Fruit fly (Drosophila melanogaster) whole organism, pupa: ENCODE data around the gene h-cup.

ENCODE experiments used
- CG10348 ChIP-seq: fragments of 200-800 bp; sonication (Bioruptor generic); IDR thresholded peaks from 2 replicates; pipeline ENCODE4 v1.3.6; 2022; ENCODE audit warnings: missing biosample characterization, missing genetic modification characterization
- CG12605 ChIP-seq: fragments of 200-800 bp; sonication (Bioruptor generic); IDR thresholded peaks from 2 replicates; pipeline ENCODE4 v1.3.6; 2022; ENCODE audit warnings: missing biosample characterization, missing genetic modification characterization
- CG13204 ChIP-seq: fragments of 200-800 bp; sonication (Bioruptor generic); optimal IDR thresholded peaks from 2 replicates; lab custom pipeline; 2018; ENCODE audit warnings: missing biosample characterization, mild to moderate bottlenecking, missing genetic modification characterization, moderate library complexity
- CG14655 ChIP-seq: fragments of 200-800 bp; sonication (Bioruptor generic); optimal IDR thresholded peaks from 3 replicates; lab custom pipeline; 2017; ENCODE audit warnings: mild to moderate bottlenecking, missing biosample characterization, missing genetic modification reagents, missing genetic modification characterization
- CG15710 ChIP-seq: fragments of 200-800 bp; sonication (Bioruptor generic); optimal IDR thresholded peaks from 2 replicates; lab custom pipeline; 2018; ENCODE audit warnings: missing biosample characterization, mild to moderate bottlenecking, missing genetic modification characterization, moderate library complexity
- CG32121 ChIP-seq: fragments of 200-800 bp; sonication (Bioruptor generic); IDR thresholded peaks from 2 replicates; pipeline ENCODE4 v1.3.6; 2022; ENCODE audit warnings: missing biosample characterization, missing genetic modification characterization
- CG34367 ChIP-seq: fragments of 200-800 bp; sonication (Bioruptor generic); optimal IDR thresholded peaks from 2 replicates; lab custom pipeline; 2018; ENCODE audit warnings: missing biosample characterization, mild to moderate bottlenecking, missing genetic modification characterization
- CG4496 ChIP-seq: fragments of 200-800 bp; sonication (Bioruptor generic); IDR thresholded peaks from 3 replicates; pipeline ENCODE4 v1.3.6; 2022; ENCODE audit warnings: missing biosample characterization, missing genetic modification characterization
- CG8159 ChIP-seq: fragments of 200-800 bp; sonication (Bioruptor generic); optimal IDR thresholded peaks from 3 replicates; lab custom pipeline; 2018; ENCODE audit warnings: missing biosample characterization, mild to moderate bottlenecking, missing genetic modification characterization, moderate library complexity
- CG8301 ChIP-seq: fragments of 200-800 bp; sonication (Bioruptor generic); optimal IDR thresholded peaks from 2 replicates; lab custom pipeline; 2018; ENCODE audit warnings: missing biosample characterization, mild to moderate bottlenecking, missing genetic modification characterization
- CG9948 ChIP-seq: fragments of 200-800 bp; sonication (Bioruptor generic); optimal IDR thresholded peaks from 2 replicates; lab custom pipeline; 2018; ENCODE audit warnings: missing biosample characterization, mild to moderate bottlenecking, missing genetic modification characterization, moderate library complexity
- D1 ChIP-seq: fragments of 200-800 bp; sonication (Bioruptor generic); optimal IDR thresholded peaks from 2 replicates; lab custom pipeline; 2018; ENCODE audit warnings: missing biosample characterization, mild to moderate bottlenecking, missing genetic modification characterization, moderate library complexity
- EcR ChIP-seq: fragments of 200-800 bp; sonication (Bioruptor generic); optimal IDR thresholded peaks from 3 replicates; lab custom pipeline; 2019; ENCODE audit warnings: missing biosample characterization, missing genetic modification characterization, mild to moderate bottlenecking, moderate library complexity, missing genetic modification reagents
- Ets98B ChIP-seq: fragments of 200-800 bp; sonication (Bioruptor generic); IDR thresholded peaks from 2 replicates; pipeline ENCODE4 v1.3.6; 2022; ENCODE audit warnings: missing biosample characterization, missing genetic modification characterization
- Pif1A ChIP-seq: fragments of 200-800 bp; sonication (Bioruptor generic); optimal IDR thresholded peaks from 3 replicates; lab custom pipeline; 2016; ENCODE audit warnings: missing biosample characterization, missing genetic modification characterization
- Pif1B ChIP-seq: fragments of 200-800 bp; sonication (Bioruptor generic); optimal IDR thresholded peaks from 3 replicates; lab custom pipeline; 2016; ENCODE audit warnings: missing biosample characterization, missing genetic modification characterization
- Snoo ChIP-seq: fragments of 200-800 bp; sonication (Bioruptor generic); optimal IDR thresholded peaks from 3 replicates; lab custom pipeline; 2017; ENCODE audit warnings: missing biosample characterization, mild to moderate bottlenecking, missing genetic modification characterization, inconsistent platforms
- fd96Ca ChIP-seq: fragments of 200-800 bp; sonication (Bioruptor generic); IDR thresholded peaks from 3 replicates; pipeline ENCODE4 v1.3.6; 2022; ENCODE audit warnings: missing biosample characterization, missing genetic modification characterization
- gl ChIP-seq: fragments of 200-800 bp; sonication (Bioruptor generic); optimal IDR thresholded peaks from 2 replicates; lab custom pipeline; 2018; ENCODE audit warnings: missing biosample characterization, mild to moderate bottlenecking, missing genetic modification characterization
- rn ChIP-seq: fragments of 200-800 bp; sonication (Bioruptor generic); IDR thresholded peaks from 2 replicates; pipeline ENCODE4 v1.3.6; 2022; ENCODE audit warnings: missing biosample characterization, missing genetic modification characterization

h-cup gene

dm6 chr3R:15340052-15340732 lies 42.6 kb downstream of the h-cup start, which contains the start of gene SerRS-m:
Gene SerRS-m (plus strand): TSS chr3R:15340667.
- no peak for TF ChIP-seq CG32121 (GFP tag; lab: Robert Waterston, UW)
- no peak for TF ChIP-seq EcR
- TF ChIP-seq CG34367 (tag; lab: Kevin White, UChicago), result no peak
- no peak for TF ChIP-seq Pif1B (GFP tag; lab: Kevin White, UChicago)
- no peak for TF ChIP-seq rn
- no peak for TF ChIP-seq CG12605 (GFP tag; lab: Robert Waterston, UW)
- TF ChIP-seq CG8159 (tag; lab: Kevin White, UChicago), result no peak
- no peak for TF ChIP-seq CG14655 (GFP tag; lab: Kevin White, UChicago)
- no peak for TF ChIP-seq CG9948 (tag; lab: Kevin White, UChicago)
- no peak for TF ChIP-seq fd96Ca (GFP tag; lab: Robert Waterston, UW)
- no peak for TF ChIP-seq Ets98B (GFP tag; lab: Robert Waterston, UW)
- no peak for TF ChIP-seq gl (tag; lab: Kevin White, UChicago)
- TF ChIP-seq Snoo (tag; lab: Kevin White, UChicago), result no peak
- no peak for TF ChIP-seq Pif1A (GFP tag; lab: Kevin White, UChicago)
- no peak for TF ChIP-seq CG10348 (GFP tag; lab: Robert Waterston, UW)
- TF ChIP-seq CG4496 (GFP tag; lab: Robert Waterston, UW), result no peak
- TF ChIP-seq CG15710, result no peak
- no peak for TF ChIP-seq CG13204
- TF ChIP-seq CG8301 (tag; lab: Kevin White, UChicago), result no peak
- no peak for TF ChIP-seq D1 (tag; lab: Kevin White, UChicago)

- TF ChIP-seq CG9948 (tag; lab: Kevin White, UChicago), result no peak
- TF ChIP-seq CG13204, result no peak
- TF ChIP-seq, all 21 proteins: peak for 0
Observed at dm6 chr3R:15339111-15339510, 43.6 kb downstream of the h-cup start.

- TF ChIP-seq CG4496 (GFP tag; lab: Robert Waterston, UW), result peak; percentile 11; the same call in 1 of the 3 replicates
- TF ChIP-seq CG34367 (tag; lab: Kevin White, UChicago), result no peak
Observed at dm6 chr3R:15332994-15333393, 49.8 kb downstream of the h-cup start, which contains the start of the genes Fkbp39 and Cyfip. Gene Fkbp39 (minus strand): TSS chr3R:15333133. Gene Cyfip (plus strand): TSS chr3R:15333266.
